Worm (Caenorhabditis elegans): ENCODE measurements around the gene C50D2.7.
A peak's percentile ranks its signal among the peaks of the same experiment; 100 is the strongest.

Gene C50D2.7

ce11 chrII:112231-112630 is 17.2 kb upstream of the C50D2.7 start:
- TF ChIP-seq drap-1 (GFP tag; optimal IDR thresholded peaks at IDR 0.05) (no peak), hlh-1 (tag; optimal IDR thresholded peaks at IDR 0.05) (no peak), snpc-4 (tag; optimal IDR thresholded peaks at IDR 0.05) (no peak), ztf-11 (tag; optimal IDR thresholded peaks at IDR 0.05) (no peak), pha-4 (tag; optimal IDR thresholded peaks at IDR 0.05) (no peak), zip-8 (tag; optimal IDR thresholded peaks at IDR 0.05) (no peak), nhr-76 (tag; optimal IDR thresholded peaks at IDR 0.05) (no peak), mep-1 (tag; optimal IDR thresholded peaks at IDR 0.05) (no peak), M03D4.4 (tag; optimal IDR thresholded peaks at IDR 0.05) (no peak), ceh-39 (tag; optimal IDR thresholded peaks at IDR 0.05) (no peak), nhr-12 (tag; optimal IDR thresholded peaks at IDR 0.05) (no peak), lin-32 (GFP tag; optimal IDR thresholded peaks at IDR 0.05) (no peak), sptf-1 (tag; optimal IDR thresholded peaks at IDR 0.05) (no peak), cnd-1 (tag; optimal IDR thresholded peaks at IDR 0.05) (no peak), sem-2 (GFP tag; optimal IDR thresholded peaks at IDR 0.05) (no peak), unc-120 (tag; optimal IDR thresholded peaks at IDR 0.05; ENCODE audit: poor library complexity, severe bottlenecking) (no peak), ham-2 (GFP tag; optimal IDR thresholded peaks at IDR 0.05) (no peak), nhr-28 (tag; optimal IDR thresholded peaks at IDR 0.05) (no peak), flh-1 (GFP tag; optimal IDR thresholded peaks at IDR 0.05) (no peak), bed-3 (GFP tag; optimal IDR thresholded peaks at IDR 0.05) (no peak)

ce11 chrII:111267-111666 is 16.2 kb upstream of the C50D2.7 start, which contains the start of gene C50D2.1:
Gene C50D2.1, plus strand, starts transcription at chrII:111567.
- TF ChIP-seq unc-39 (tag; optimal IDR thresholded peaks at IDR 0.05) (no peak), tbx-8 (GFP tag; optimal IDR thresholded peaks at IDR 0.05) (no peak), mls-2 (tag; optimal IDR thresholded peaks at IDR 0.05) (no peak), pha-4 (tag; optimal IDR thresholded peaks at IDR 0.05) (no peak), nhr-237 (tag; optimal IDR thresholded peaks at IDR 0.05) (no peak), cnd-1 (tag; optimal IDR thresholded peaks at IDR 0.05) (no peak), flh-1 (GFP tag; optimal IDR thresholded peaks at IDR 0.05) (no peak), zip-8 (tag; optimal IDR thresholded peaks at IDR 0.05) (no peak), drap-1 (GFP tag; optimal IDR thresholded peaks at IDR 0.05) (no peak), sptf-1 (tag; optimal IDR thresholded peaks at IDR 0.05) (no peak), bed-3 (GFP tag; optimal IDR thresholded peaks at IDR 0.05) (no peak), lin-13 (tag; optimal IDR thresholded peaks at IDR 0.05) (no peak), elt-3 (tag; optimal IDR thresholded peaks at IDR 0.05) (no peak), nhr-76 (tag; optimal IDR thresholded peaks at IDR 0.05) (no peak), ces-1 (GFP tag; optimal IDR thresholded peaks at IDR 0.05) (no peak), sem-2 (GFP tag; optimal IDR thresholded peaks at IDR 0.05) (no peak), ztf-11 (tag; optimal IDR thresholded peaks at IDR 0.05) (no peak), ceh-43 (GFP tag; optimal IDR thresholded peaks at IDR 0.05) (no peak), lin-32 (GFP tag; optimal IDR thresholded peaks at IDR 0.05) (no peak), mep-1 (tag; optimal IDR thresholded peaks at IDR 0.05) (no peak)

- TF ChIP-seq pha-4 (tag; optimal IDR thresholded peaks at IDR 0.05) (no peak), unc-39 (tag; optimal IDR thresholded peaks at IDR 0.05) (no peak), bed-3 (GFP tag; optimal IDR thresholded peaks at IDR 0.05) (no peak), ceh-43 (GFP tag; optimal IDR thresholded peaks at IDR 0.05) (no peak), unc-62 (GFP tag; optimal IDR thresholded peaks at IDR 0.05) (no peak), lin-32 (GFP tag; optimal IDR thresholded peaks at IDR 0.05) (no peak), unc-120 (tag; optimal IDR thresholded peaks at IDR 0.05; ENCODE audit: poor library complexity, severe bottlenecking) (no peak)
Measured at ce11 chrII:108865-109264, 13.8 kb upstream of the C50D2.7 start, which contains the start of gene C50D2.2. Gene C50D2.2, plus strand, starts transcription at chrII:109165.

- peak; percentile 4 for TF ChIP-seq mls-2 (tag; optimal IDR thresholded peaks at IDR 0.05)
- no peak for TF ChIP-seq sem-2 (GFP tag; optimal IDR thresholded peaks at IDR 0.05)
- no peak for TF ChIP-seq drap-1 (GFP tag; optimal IDR thresholded peaks at IDR 0.05)
- peak; percentile 67 for TF ChIP-seq ces-1 (GFP tag; optimal IDR thresholded peaks at IDR 0.05)
Measured at ce11 chrII:107703-108102, 12.6 kb upstream of the C50D2.7 start.

- TF ChIP-seq lin-32 (GFP tag; optimal IDR thresholded peaks at IDR 0.05) (no peak), flh-1 (GFP tag; optimal IDR thresholded peaks at IDR 0.05) (no peak), ces-1 (GFP tag; optimal IDR thresholded peaks at IDR 0.05) (no peak), nhr-2 (tag; optimal IDR thresholded peaks at IDR 0.05) (no peak), bed-3 (GFP tag; optimal IDR thresholded peaks at IDR 0.05) (no peak), ztf-11 (tag; optimal IDR thresholded peaks at IDR 0.05) (no peak), cnd-1 (tag; optimal IDR thresholded peaks at IDR 0.05) (no peak), unc-120 (tag; optimal IDR thresholded peaks at IDR 0.05; ENCODE audit: poor library complexity, severe bottlenecking) (no peak), mep-1 (tag; optimal IDR thresholded peaks at IDR 0.05) (no peak), zip-8 (tag; optimal IDR thresholded peaks at IDR 0.05) (no peak), mab-5 (tag; optimal IDR thresholded peaks at IDR 0.05) (no peak), ham-2 (GFP tag; optimal IDR thresholded peaks at IDR 0.05) (no peak), ceh-83 (GFP tag; optimal IDR thresholded peaks at IDR 0.05) (no peak), nhr-12 (tag; optimal IDR thresholded peaks at IDR 0.05) (no peak), ceh-43 (GFP tag; optimal IDR thresholded peaks at IDR 0.05) (no peak), lin-13 (tag; optimal IDR thresholded peaks at IDR 0.05) (no peak), unc-62 (GFP tag; optimal IDR thresholded peaks at IDR 0.05) (no peak), mls-2 (tag; optimal IDR thresholded peaks at IDR 0.05) (no peak), nhr-28 (tag; optimal IDR thresholded peaks at IDR 0.05) (no peak), unc-39 (tag; optimal IDR thresholded peaks at IDR 0.05) (no peak)
Measured at ce11 chrII:105889-106288, 10.8 kb upstream of the C50D2.7 start, which contains the start of gene txt-1. Gene txt-1, plus strand, starts transcription at chrII:106189.

Measured in whole organism, mixed stage, embryonic.